Fruit fly (Drosophila melanogaster) whole organism, embryonic: Measurements from ENCODE around the gene Dup99B.

Experiments
- B-H2 ChIP-seq: fragments of 200-800 bp; sonication (Bioruptor generic); optimal IDR thresholded peaks from 2 replicates; lab custom pipeline; 2018; ENCODE audit warnings: missing biosample characterization, mild to moderate bottlenecking, missing genetic modification characterization
- Bgb ChIP-seq: fragments of 200-800 bp; sonication (Bioruptor generic); IDR thresholded peaks from 2 replicates; pipeline ENCODE4 v1.3.6; 2022; ENCODE audit warnings: missing biosample characterization, missing genetic modification characterization; ENCODE audit not compliant: partially characterized antibody
- C15 ChIP-seq: fragments of 200-800 bp; sonication (Bioruptor generic); IDR thresholded peaks from 3 replicates; pipeline ENCODE4 v1.3.6; 2022; ENCODE audit warnings: missing biosample characterization, missing genetic modification characterization
- CG12219 ChIP-seq: fragments of 200-800 bp; sonication (Bioruptor generic); optimal IDR thresholded peaks from 3 replicates; lab custom pipeline; 2018; ENCODE audit warnings: missing biosample characterization, mild to moderate bottlenecking, missing genetic modification characterization
- CG15514 ChIP-seq: fragments of 200-800 bp; sonication (Bioruptor generic); optimal IDR thresholded peaks from 3 replicates; lab custom pipeline; 2017; ENCODE audit warnings: missing biosample characterization, missing genetic modification characterization, mild to moderate bottlenecking, moderate library complexity, missing genetic modification reagents
- CG16813 ChIP-seq: fragments of 200-800 bp; sonication (Bioruptor generic); IDR thresholded peaks from 3 replicates; pipeline ENCODE4 v1.3.6; 2022; ENCODE audit warnings: missing biosample characterization, missing genetic modification characterization; ENCODE audit not compliant: partially characterized antibody
- CG16863 ChIP-seq: fragments of 200-800 bp; sonication (Bioruptor generic); optimal IDR thresholded peaks from 3 replicates; lab custom pipeline; 2016; ENCODE audit warnings: missing biosample characterization, missing genetic modification characterization
- CG17802 ChIP-seq: fragments of 200-800 bp; sonication (Bioruptor generic); optimal IDR thresholded peaks from 2 replicates; lab custom pipeline; 2018; ENCODE audit warnings: missing biosample characterization, mild to moderate bottlenecking, missing genetic modification characterization, moderate library complexity
- CG2120 ChIP-seq: fragments of 200-800 bp; sonication (Bioruptor generic); optimal IDR thresholded peaks from 3 replicates; lab custom pipeline; 2016; ENCODE audit warnings: missing biosample characterization, missing genetic modification characterization
- CG30403 ChIP-seq: fragments of 200-800 bp; sonication (Bioruptor generic); optimal IDR thresholded peaks from 3 replicates; lab custom pipeline; 2016; ENCODE audit warnings: missing biosample characterization, missing genetic modification characterization
- CG31441 ChIP-seq: fragments of 200-800 bp; sonication (Bioruptor generic); IDR thresholded peaks from 2 replicates; pipeline ENCODE4 v1.3.6; 2022; ENCODE audit warnings: missing biosample characterization, missing genetic modification characterization
- CG32772 ChIP-seq: fragments of 200-800 bp; sonication (Bioruptor generic); IDR thresholded peaks from 2 replicates; pipeline ENCODE4 v1.3.6; 2022; ENCODE audit warnings: missing biosample characterization, missing genetic modification characterization
- CG3407 ChIP-seq: fragments of 200-800 bp; sonication (Bioruptor generic); optimal IDR thresholded peaks from 2 replicates; lab custom pipeline; 2018; ENCODE audit warnings: missing biosample characterization, mild to moderate bottlenecking, missing genetic modification characterization
- CG34422 ChIP-seq: fragments of 200-800 bp; sonication (Bioruptor generic); IDR thresholded peaks from 3 replicates; pipeline ENCODE4 v1.3.6; 2022; ENCODE audit warnings: missing biosample characterization, missing genetic modification characterization
- CG4730 ChIP-seq: fragments of 200-800 bp; sonication (Bioruptor generic); IDR thresholded peaks from 2 replicates; pipeline ENCODE4 v1.3.6; 2022; ENCODE audit warnings: missing biosample characterization, missing genetic modification characterization
- CG5245 ChIP-seq: fragments of 200-800 bp; sonication (Bioruptor generic); optimal IDR thresholded peaks from 3 replicates; lab custom pipeline; 2016; ENCODE audit warnings: missing biosample characterization, missing genetic modification characterization
- CG6765 ChIP-seq: fragments of 200-800 bp; sonication (Bioruptor generic); optimal IDR thresholded peaks from 3 replicates; lab custom pipeline; 2017; ENCODE audit warnings: missing biosample characterization, mild to moderate bottlenecking, missing genetic modification characterization
- CG6813 ChIP-seq: fragments of 200-800 bp; sonication (Bioruptor generic); optimal IDR thresholded peaks from 2 replicates; lab custom pipeline; 2017; ENCODE audit warnings: missing biosample characterization, missing genetic modification characterization, mild to moderate bottlenecking, moderate library complexity, missing genetic modification reagents
- CG8388 ChIP-seq: fragments of 200-800 bp; sonication (Bioruptor generic); optimal IDR thresholded peaks from 2 replicates; lab custom pipeline; 2019; ENCODE audit warnings: missing biosample characterization, mild to moderate bottlenecking, missing genetic modification characterization, moderate library complexity
- CG9727 ChIP-seq: fragments of 200-800 bp; sonication (Bioruptor generic); optimal IDR thresholded peaks from 3 replicates; lab custom pipeline; 2017; ENCODE audit warnings: missing biosample characterization, mild to moderate bottlenecking, missing genetic modification characterization
- CG9932 ChIP-seq: fragments of 200-800 bp; sonication (Bioruptor generic); IDR thresholded peaks from 2 replicates; pipeline ENCODE4 v1.3.6; 2022; ENCODE audit warnings: missing biosample characterization, missing genetic modification characterization
- Deaf1 ChIP-seq: fragments of 200-800 bp; optimal IDR thresholded peaks from 3 replicates; lab custom pipeline; 2019; ENCODE audit warnings: missing biosample characterization, mild to moderate bottlenecking, missing genetic modification characterization, moderate library complexity
- Dfd ChIP-seq, 2 experiments: fragments of >200 bp; optimal IDR thresholded peaks; 2 replicates each; lab custom pipeline; 2017; ENCODE audit warnings: missing biosample characterization in 2 of 2, missing genetic modification characterization in 2 of 2
- Dip3 ChIP-seq: fragments of 200-800 bp; sonication (Bioruptor generic); optimal IDR thresholded peaks from 3 replicates; lab custom pipeline; 2016; ENCODE audit warnings: missing biosample characterization, missing genetic modification characterization
- HLH3B ChIP-seq: fragments of 200-800 bp; sonication (Bioruptor generic); IDR thresholded peaks from 2 replicates; pipeline ENCODE4 v1.3.6; 2022; ENCODE audit warnings: missing biosample characterization, missing genetic modification characterization
- NK7.1 ChIP-seq: fragments of 200-800 bp; sonication (Bioruptor generic); optimal IDR thresholded peaks from 3 replicates; lab custom pipeline; 2016; ENCODE audit warnings: missing biosample characterization, missing genetic modification characterization
- Nf-YC ChIP-seq: fragments of 200-800 bp; optimal IDR thresholded peaks from 3 replicates; lab custom pipeline; 2019; ENCODE audit warnings: missing biosample characterization, mild to moderate bottlenecking, missing genetic modification characterization, moderate library complexity
- Oaz ChIP-seq: fragments of 200-800 bp; sonication (Bioruptor generic); IDR thresholded peaks from 2 replicates; pipeline ENCODE4 v1.3.6; 2022; ENCODE audit warnings: missing biosample characterization, missing genetic modification characterization
- Rx ChIP-seq: fragments of 200-800 bp; sonication (Bioruptor generic); IDR thresholded peaks from 2 replicates; pipeline ENCODE4 v1.3.6; 2022; ENCODE audit warnings: missing biosample characterization, missing genetic modification characterization
- Scr ChIP-seq: fragments of 200-800 bp; sonication (Bioruptor generic); IDR thresholded peaks from 2 replicates; pipeline ENCODE4 v1.3.6; 2022; ENCODE audit warnings: missing biosample characterization, missing genetic modification characterization; ENCODE audit not compliant: partially characterized antibody
- TFAM ChIP-seq: fragments of 200-800 bp; sonication (Bioruptor generic); optimal IDR thresholded peaks from 2 replicates; lab custom pipeline; 2017; ENCODE audit warnings: missing biosample characterization, missing genetic modification characterization, inconsistent platforms
- ab ChIP-seq: fragments of 200-800 bp; sonication (Bioruptor generic); optimal IDR thresholded peaks from 2 replicates; lab custom pipeline; 2016; ENCODE audit warnings: missing biosample characterization, missing genetic modification characterization
- ap ChIP-seq: fragments of 200-800 bp; sonication (Bioruptor generic); IDR thresholded peaks from 2 replicates; pipeline ENCODE4 v1.3.6; 2022; ENCODE audit warnings: missing biosample characterization, missing genetic modification characterization
- dysf ChIP-seq: fragments of 200-800 bp; sonication (Bioruptor generic); IDR thresholded peaks from 3 replicates; pipeline ENCODE4 v1.3.6; 2022; ENCODE audit warnings: missing biosample characterization, missing genetic modification characterization
- emc ChIP-seq: fragments of 200-800 bp; sonication (Bioruptor generic); optimal IDR thresholded peaks from 2 replicates; lab custom pipeline; 2016; ENCODE audit warnings: missing biosample characterization, missing genetic modification characterization
- gfzf ChIP-seq: fragments of 200-800 bp; sonication (Bioruptor generic); optimal IDR thresholded peaks from 2 replicates; lab custom pipeline; 2016; ENCODE audit warnings: missing biosample characterization, mild to moderate bottlenecking, missing genetic modification characterization, moderate library complexity
- ham ChIP-seq: fragments of 200-800 bp; sonication (Bioruptor generic); IDR thresholded peaks from 2 replicates; pipeline ENCODE4 v1.3.6; 2022; ENCODE audit warnings: missing biosample characterization, missing genetic modification characterization
- hkb ChIP-seq, 2 experiments: fragments of 200-800 bp in 1 of 2; fragments of >200 bp in 1 of 2; sonication (Bioruptor generic) in 1 of 2; IDR thresholded peaks in 1 of 2; optimal IDR thresholded peaks in 1 of 2; 2 replicates each; pipeline versions ENCODE4 v1.3.6 to Lab custom; 2017 to 2022; ENCODE audit warnings: missing biosample characterization in 1 of 2, missing genetic modification characterization in 1 of 2
- jigr1 ChIP-seq: fragments of 200-800 bp; sonication (Bioruptor generic); IDR thresholded peaks from 3 replicates; pipeline ENCODE4 v1.3.6; 2022; ENCODE audit warnings: missing biosample characterization, missing genetic modification characterization
- ken ChIP-seq: fragments of 200-800 bp; sonication (Bioruptor generic); IDR thresholded peaks from 3 replicates; pipeline ENCODE4 v1.3.6; 2022; ENCODE audit warnings: missing biosample characterization, missing genetic modification characterization
- lilli ChIP-seq: fragments of 200-800 bp; sonication (Bioruptor generic); optimal IDR thresholded peaks from 3 replicates; lab custom pipeline; 2016; ENCODE audit warnings: missing biosample characterization, missing genetic modification characterization
- lov ChIP-seq, 2 experiments: fragments of 200-800 bp in 1 of 2; fragments of >200 bp in 1 of 2; sonication (Bioruptor generic) in 1 of 2; IDR thresholded peaks in 1 of 2; optimal IDR thresholded peaks in 1 of 2; 2 replicates in 1 of 2; 3 replicates in 1 of 2; pipeline versions ENCODE4 v1.3.6 to Lab custom; 2017 to 2022; ENCODE audit warnings: missing biosample characterization in 1 of 2, missing genetic modification characterization in 1 of 2
- mirr ChIP-seq: fragments of 200-800 bp; sonication (Bioruptor generic); optimal IDR thresholded peaks from 3 replicates; lab custom pipeline; 2018; ENCODE audit warnings: missing biosample characterization, mild to moderate bottlenecking, missing genetic modification characterization
- otp ChIP-seq: fragments of 200-800 bp; sonication (Bioruptor generic); IDR thresholded peaks from 3 replicates; pipeline ENCODE4, ENCODE4 v1.3.6; 2022; ENCODE audit warnings: missing biosample characterization, missing genetic modification characterization
- sens ChIP-seq: fragments of 200-800 bp; sonication (Bioruptor generic); peaks from one replicate; lab custom pipeline; 2016; ENCODE audit warnings: missing biosample characterization, missing genetic modification characterization
- slbo ChIP-seq: fragments of 200-800 bp; sonication (Bioruptor generic); IDR thresholded peaks from 2 replicates; pipeline ENCODE4 v1.3.6; 2022; ENCODE audit warnings: missing biosample characterization, missing genetic modification characterization
- slp2 ChIP-seq: fragments of 200-800 bp; sonication (Bioruptor generic); optimal IDR thresholded peaks from 2 replicates; lab custom pipeline; 2016; ENCODE audit warnings: missing biosample characterization, missing genetic modification characterization
- so ChIP-seq: fragments of 200-800 bp; sonication (Bioruptor generic); IDR thresholded peaks from 3 replicates; pipeline ENCODE4 v1.3.6; 2022; ENCODE audit warnings: missing biosample characterization, missing genetic modification characterization
- tgo ChIP-seq: fragments of 200-800 bp; sonication (Bioruptor generic); IDR thresholded peaks from 3 replicates; pipeline ENCODE4 v1.3.6; 2022; ENCODE audit warnings: missing biosample characterization, missing genetic modification characterization
- tup ChIP-seq: fragments of 200-800 bp; sonication (Bioruptor generic); optimal IDR thresholded peaks from 2 replicates; lab custom pipeline; 2016; ENCODE audit warnings: missing biosample characterization, mild to moderate bottlenecking, missing genetic modification characterization, moderate library complexity
- unpg ChIP-seq: fragments of 200-800 bp; sonication (Bioruptor generic); optimal IDR thresholded peaks from 3 replicates; lab custom pipeline; 2018; ENCODE audit warnings: missing biosample characterization, mild to moderate bottlenecking, missing genetic modification characterization, moderate library complexity

Dup99B gene

dm6 chr3R:29699220-29699619 is 16.0 kb downstream of the Dup99B start (continued):
- TF ChIP-seq C15 (no peak), CG5245 (GFP tag; lab: Kevin White, UChicago) (no peak), unpg (GFP tag; lab: Kevin White, UChicago) (peak; percentile 67), dysf (GFP tag; lab: Robert Waterston, UW) (peak; percentile 68; the same call in 2 of the 3 replicates), CG6765 (GFP tag; lab: Kevin White, UChicago) (no peak), emc (GFP tag; lab: Kevin White, UChicago) (no peak), CG6813 (no peak), Bgb (GFP tag; lab: Robert Waterston, UW) (no peak), Scr (GFP tag; lab: Robert Waterston, UW) (no peak), ham (GFP tag; lab: Robert Waterston, UW) (no peak), lilli (GFP tag; lab: Kevin White, UChicago) (no peak), HLH3B (GFP tag; lab: Robert Waterston, UW) (no peak), lov (optimal IDR thresholded peaks at IDR 0.05; lab: Kevin White, UChicago) (no peak), lov (GFP tag; IDR thresholded peaks at IDR 0.05; lab: Robert Waterston, UW) (no peak), mirr (GFP tag; lab: Kevin White, UChicago) (no peak), jigr1 (no peak), NK7.1 (GFP tag; lab: Kevin White, UChicago) (no peak), hkb (optimal IDR thresholded peaks at IDR 0.05; lab: Kevin White, UChicago) (no peak), hkb (GFP tag; IDR thresholded peaks at IDR 0.05; lab: Robert Waterston, UW) (peak; percentile 49), CG31441 (peak; percentile 66), CG15514 (GFP tag; lab: Kevin White, UChicago) (no peak), ken (GFP tag; lab: Robert Waterston, UW) (peak; percentile 69; the same call in 1 of the 3 replicates), CG12219 (GFP tag; lab: Kevin White, UChicago) (no peak), CG3407 (peak; percentile 32), TFAM (GFP tag; lab: Kevin White, UChicago) (no peak), Nf-YC (tag; lab: Kevin White, UChicago) (no peak), otp (GFP tag; lab: Robert Waterston, UW) (peak; percentile 64; the same call in 1 of the 3 replicates), slbo (GFP tag; lab: Robert Waterston, UW) (peak; percentile 15; the same call in 1 of the 2 replicates), CG17802 (tag; lab: Kevin White, UChicago) (no peak), CG16863 (GFP tag; lab: Kevin White, UChicago) (peak; percentile 2), Rx (GFP tag; lab: Robert Waterston, UW) (no peak; the same call in 1 of the 2 replicates), CG30403 (GFP tag; lab: Kevin White, UChicago) (peak; percentile 38), ap (GFP tag; lab: Robert Waterston, UW) (no peak), CG4730 (GFP tag; lab: Robert Waterston, UW) (no peak), ab (GFP tag; lab: Kevin White, UChicago) (no peak), CG16813 (no peak), tup (GFP tag; lab: Kevin White, UChicago) (no peak), CG9932 (GFP tag; lab: Robert Waterston, UW) (no peak), tgo (GFP tag; lab: Robert Waterston, UW) (peak; percentile 51; the same call in 2 of the 3 replicates), Dip3 (GFP tag; lab: Kevin White, UChicago) (no peak), CG9727 (GFP tag; lab: Kevin White, UChicago) (peak; percentile 25), slp2 (GFP tag; lab: Kevin White, UChicago) (no peak), gfzf (GFP tag; lab: Kevin White, UChicago) (no peak), CG2120 (GFP tag; lab: Kevin White, UChicago) (no peak), Deaf1 (no peak), sens (GFP tag; lab: Kevin White, UChicago) (peak; percentile 83), Dfd (GFP tag; optimal IDR thresholded peaks at IDR 0.05; lab: Kevin White, UChicago) (no peak), CG32772 (GFP tag; lab: Robert Waterston, UW) (peak; percentile 70), CG8388 (GFP tag; lab: Kevin White, UChicago) (peak; percentile 49), CG34422 (GFP tag; lab: Robert Waterston, UW) (peak; percentile 7; the same call in 1 of the 3 replicates), Oaz (GFP tag; lab: Robert Waterston, UW) (no peak), so (GFP tag; lab: Robert Waterston, UW) (peak; percentile 26; the same call in 1 of the 3 replicates), B-H2 (GFP tag; lab: Kevin White, UChicago) (no peak)
